Fruit fly (Drosophila melanogaster) whole organism, pupa: Measurements from ENCODE around the gene elg1.

Experiments
- CG17806 ChIP-seq: fragments of 200-800 bp; sonication (Bioruptor generic); optimal IDR thresholded peaks from 2 replicates; lab custom pipeline; 2018; ENCODE audit warnings: missing biosample characterization, mild to moderate bottlenecking, missing genetic modification characterization, moderate library complexity
- CG9948 ChIP-seq: fragments of 200-800 bp; sonication (Bioruptor generic); optimal IDR thresholded peaks from 2 replicates; lab custom pipeline; 2018; ENCODE audit warnings: missing biosample characterization, mild to moderate bottlenecking, missing genetic modification characterization, moderate library complexity
- EcR ChIP-seq: fragments of 200-800 bp; sonication (Bioruptor generic); optimal IDR thresholded peaks from 3 replicates; lab custom pipeline; 2019; ENCODE audit warnings: missing biosample characterization, missing genetic modification characterization, mild to moderate bottlenecking, moderate library complexity, missing genetic modification reagents
- Ets98B ChIP-seq: fragments of 200-800 bp; sonication (Bioruptor generic); IDR thresholded peaks from 2 replicates; pipeline ENCODE4 v1.3.6; 2022; ENCODE audit warnings: missing biosample characterization, missing genetic modification characterization
- Snoo ChIP-seq: fragments of 200-800 bp; sonication (Bioruptor generic); optimal IDR thresholded peaks from 3 replicates; lab custom pipeline; 2017; ENCODE audit warnings: missing biosample characterization, mild to moderate bottlenecking, missing genetic modification characterization, inconsistent platforms
- rn ChIP-seq: fragments of 200-800 bp; sonication (Bioruptor generic); IDR thresholded peaks from 2 replicates; pipeline ENCODE4 v1.3.6; 2022; ENCODE audit warnings: missing biosample characterization, missing genetic modification characterization

- TF ChIP-seq Snoo (tag; lab: Kevin White, UChicago), result no peak
- TF ChIP-seq EcR, result no peak
- no peak for TF ChIP-seq CG9948 (tag; lab: Kevin White, UChicago)
- no peak for TF ChIP-seq CG17806 (tag; lab: Kevin White, UChicago)
- no peak for TF ChIP-seq Ets98B
- no peak for TF ChIP-seq rn (GFP tag; lab: Robert Waterston, UW)
Measured at dm6 chr3L:16146539-16146934, 14.7 kb downstream of the elg1 start.
